Worm (Caenorhabditis elegans): Measurements from ENCODE around the gene pen-2.

ce11 chrIII:11381922-11382321, 38.8 kb downstream of the pen-2 start, which contains the start of gene subs-4:
- TF ChIP-seq T23F11.4 (GFP tag; optimal IDR thresholded peaks at IDR 0.05) (no peak), tbx-7 (tag; optimal IDR thresholded peaks at IDR 0.05) (no peak), fkh-10 (GFP tag; optimal IDR thresholded peaks at IDR 0.05) (no peak), ceh-34 (tag; optimal IDR thresholded peaks at IDR 0.05) (no peak)

Measured in whole organism, late embryonic.